Worm (Caenorhabditis elegans): ENCODE data around the gene C18H9.5.

ce11 chrII:6718221-6718620 lies 22.9 kb upstream of the C18H9.5 start, which contains the start of gene tsp-10:
- TF ChIP-seq snpc-4 (tag; optimal IDR thresholded peaks at IDR 0.05), result no peak
- no peak for TF ChIP-seq mls-2 (tag; optimal IDR thresholded peaks at IDR 0.05)
- no peak for TF ChIP-seq nhr-237 (tag; optimal IDR thresholded peaks at IDR 0.05)
- no peak for TF ChIP-seq nhr-28 (tag; optimal IDR thresholded peaks at IDR 0.05)
- TF ChIP-seq mep-1 (tag; optimal IDR thresholded peaks at IDR 0.05), result no peak
- TF ChIP-seq ceh-43 (GFP tag; optimal IDR thresholded peaks at IDR 0.05), result no peak
- TF ChIP-seq elt-3 (tag; optimal IDR thresholded peaks at IDR 0.05), result no peak
- no peak for TF ChIP-seq blmp-1 (tag; optimal IDR thresholded peaks at IDR 0.05)
- no peak for TF ChIP-seq unc-39 (tag; optimal IDR thresholded peaks at IDR 0.05)
- no peak for TF ChIP-seq lin-13 (tag; optimal IDR thresholded peaks at IDR 0.05)
